Fruit fly (Drosophila melanogaster): ENCODE data around the gene CG1677.

dm6 chrX:7418294-7418693, 12.7 kb upstream of the CG1677 start, which contains the start of gene rumpel:
- TF ChIP-seq CTCF (optimal IDR thresholded peaks at IDR 0.05) (no peak), CG8478 (optimal IDR thresholded peaks at IDR 0.05) (no peak)
